Worm (Caenorhabditis elegans) whole organism, L4 larva: ENCODE data around the gene cutl-5.

Experiments used
- aly-2 ChIP-seq: sonication (generic microtip); optimal IDR thresholded peaks from 2 replicates; lab custom pipeline; 2018; ENCODE audit warnings: missing biosample characterization, missing genetic modification characterization
- ceh-28 ChIP-seq: fragments of 150-350 bp; optimal IDR thresholded peaks from 2 replicates; lab custom pipeline; 2014; ENCODE audit warnings: missing biosample characterization, missing genetic modification reagents, missing genetic modification characterization
- lin-39 ChIP-seq: fragments of 150-350 bp; optimal IDR thresholded peaks from 2 replicates; lab custom pipeline; 2014; ENCODE audit warnings: missing biosample characterization, missing genetic modification reagents, missing genetic modification characterization
- lir-3 ChIP-seq: sonication (generic microtip); optimal IDR thresholded peaks from 2 replicates; lab custom pipeline; 2016; ENCODE audit warnings: mild to moderate bottlenecking, missing genetic modification characterization, missing compliant biosample characterization
- nhr-76 ChIP-seq: fragments of 150-350 bp; optimal IDR thresholded peaks from 2 replicates; lab custom pipeline; 2014; ENCODE audit warnings: missing biosample characterization, missing genetic modification characterization
- skn-1 ChIP-seq: fragments of 150-350 bp; optimal IDR thresholded peaks from 2 replicates; lab custom pipeline; 2014; ENCODE audit warnings: missing biosample characterization, missing genetic modification characterization
- tag-97 ChIP-seq: fragments of 200-800 bp; sonication (Bioruptor generic); IDR thresholded peaks from 2 replicates; pipeline ENCODE4 v1.3.6; 2022; ENCODE audit warnings: missing genetic modification characterization, missing compliant biosample characterization

ce11 chrII:7146240-7146639 is 30.5 kb upstream of the cutl-5 start:
- TF ChIP-seq lin-39 (tag; lab: Kevin White, UChicago) (no peak), lir-3 (tag; lab: Kevin White, UChicago) (no peak), skn-1 (tag; lab: Kevin White, UChicago) (no peak), ceh-28 (tag; lab: Kevin White, UChicago) (no peak), tag-97 (no peak), nhr-76 (no peak), aly-2 (tag; lab: Kevin White, UChicago) (no peak)
